Worm (Caenorhabditis elegans) whole organism, L1 larva: ENCODE results near the gene ZK688.1.

Experiments used
- C04F5.9 ChIP-seq: sonication (generic microtip); optimal IDR thresholded peaks from 2 replicates; lab custom pipeline; 2016; ENCODE audit warnings: missing genetic modification characterization, missing compliant biosample characterization
- C16A3.4 ChIP-seq: fragments of 150-350 bp; optimal IDR thresholded peaks from 2 replicates; lab custom pipeline; 2014; ENCODE audit warnings: missing biosample characterization, missing genetic modification characterization
- F16B12.6 ChIP-seq: fragments of 150-350 bp; optimal IDR thresholded peaks from 2 replicates; lab custom pipeline; 2014; ENCODE audit warnings: missing biosample characterization, missing genetic modification characterization
- alr-1 ChIP-seq: fragments of 200-800 bp; sonication (Bioruptor generic); optimal IDR thresholded peaks from 2 replicates; lab custom pipeline; 2018; ENCODE audit warnings: borderline replicate concordance, mild to moderate bottlenecking, missing genetic modification characterization, missing compliant biosample characterization
- ama-1 ChIP-seq: fragments of 150-350 bp; optimal IDR thresholded peaks from 2 replicates; lab custom pipeline; 2014
- blmp-1 ChIP-seq: fragments of 150-350 bp; optimal IDR thresholded peaks from 2 replicates; lab custom pipeline; 2014; ENCODE audit warnings: missing biosample characterization, missing genetic modification characterization
- ceh-8 ChIP-seq: fragments of 200-800 bp; sonication (Bioruptor generic); optimal IDR thresholded peaks from 2 replicates; lab custom pipeline; 2018; ENCODE audit warnings: mild to moderate bottlenecking, missing genetic modification characterization, moderate library complexity, missing compliant biosample characterization
- ceh-82 ChIP-seq, 3 experiments: fragments of 150-350 bp in 1 of 3; sonication (generic microtip) in 2 of 3; optimal IDR thresholded peaks; 2 replicates each; lab custom pipeline; 2014 to 2017; ENCODE audit warnings: missing biosample characterization in 3 of 3, missing genetic modification characterization in 3 of 3
- dpl-1 ChIP-seq, 3 experiments: fragments of 150-350 bp in 2 of 3; sonication (generic microtip) in 1 of 3; optimal IDR thresholded peaks; 2 replicates each; lab custom pipeline; 2014 to 2017; ENCODE audit warnings: missing biosample characterization in 3 of 3, missing genetic modification characterization in 3 of 3, missing genetic modification reagents in 3 of 3
- dsc-1 ChIP-seq: sonication (generic microtip); optimal IDR thresholded peaks from 2 replicates; lab custom pipeline; 2016; ENCODE audit warnings: mild to moderate bottlenecking, missing genetic modification characterization, missing compliant biosample characterization
- efl-1 ChIP-seq, 4 experiments: fragments of 150-350 bp; optimal IDR thresholded peaks in 3 of 4; peaks in 1 of 4; 1 replicate in 1 of 4; 2 replicates in 3 of 4; lab custom pipeline; 2014; ENCODE audit warnings: missing biosample characterization in 2 of 4, missing genetic modification characterization in 2 of 4, missing genetic modification reagents in 2 of 4
- egl-13 ChIP-seq: sonication (generic microtip); optimal IDR thresholded peaks from 2 replicates; lab custom pipeline; 2016; ENCODE audit warnings: missing genotype, missing genetic modification reagents, missing genetic modification characterization, missing compliant biosample characterization
- elt-2 ChIP-seq: sonication (generic microtip); optimal IDR thresholded peaks from 2 replicates; lab custom pipeline; 2016; ENCODE audit warnings: missing genetic modification characterization, mild to moderate bottlenecking, inconsistent platforms, missing compliant biosample characterization, missing genetic modification reagents
- elt-3 ChIP-seq, 6 experiments: fragments of 150-350 bp in 1 of 6; sonication (generic microtip); optimal IDR thresholded peaks; 2 replicates each; lab custom pipeline; 2017 to 2018; ENCODE audit warnings: missing biosample characterization in 6 of 6, missing genetic modification characterization in 6 of 6, inconsistent platforms in 1 of 6
- fkh-8 ChIP-seq: sonication (generic microtip); optimal IDR thresholded peaks from 2 replicates; lab custom pipeline; 2016; ENCODE audit warnings: mild to moderate bottlenecking, missing genetic modification characterization, missing compliant biosample characterization
- isw-1 ChIP-seq: fragments of 200-800 bp; sonication (Bioruptor generic); IDR thresholded peaks from 2 replicates; pipeline ENCODE4 v1.3.6; 2022; ENCODE audit warnings: missing genetic modification characterization, missing compliant biosample characterization
- jun-1 ChIP-seq: fragments of 150-350 bp; optimal IDR thresholded peaks from 2 replicates; lab custom pipeline; 2014; ENCODE audit warnings: missing biosample characterization, missing genetic modification reagents, missing genetic modification characterization
- lin-14 ChIP-seq: fragments of 200-800 bp; sonication (Bioruptor generic); optimal IDR thresholded peaks from 2 replicates; lab custom pipeline; 2018; ENCODE audit warnings: mild to moderate bottlenecking, missing genetic modification characterization, moderate library complexity, missing compliant biosample characterization
- lin-35 ChIP-seq, 2 experiments: fragments of 150-350 bp; optimal IDR thresholded peaks; 2 replicates each; lab custom pipeline; 2014; ENCODE audit warnings: missing biosample characterization in 2 of 2, missing genetic modification characterization in 2 of 2, missing genetic modification reagents in 2 of 2
- lsy-2 ChIP-seq, 2 experiments: fragments of 150-350 bp; optimal IDR thresholded peaks; 2 replicates each; lab custom pipeline; 2014; ENCODE audit warnings: missing biosample characterization in 2 of 2, missing genetic modification characterization in 2 of 2
- mab-9 ChIP-seq: fragments of 200-800 bp; sonication (Bioruptor generic); IDR thresholded peaks from 2 replicates; pipeline ENCODE4 v1.3.6; 2022; ENCODE audit warnings: missing genetic modification reagents, missing genetic modification characterization, missing compliant biosample characterization
- mdl-1 ChIP-seq, 2 experiments: fragments of 150-350 bp; optimal IDR thresholded peaks; 2 replicates each; lab custom pipeline; 2014 to 2017; ENCODE audit warnings: missing biosample characterization in 2 of 2, missing genetic modification characterization in 2 of 2, inconsistent platforms in 1 of 2
- mef-2 ChIP-seq: fragments of 150-350 bp; optimal IDR thresholded peaks from 2 replicates; lab custom pipeline; 2014; ENCODE audit warnings: missing biosample characterization, missing genetic modification characterization
- mep-1 ChIP-seq: fragments of 150-350 bp; optimal IDR thresholded peaks from 2 replicates; lab custom pipeline; 2014; ENCODE audit warnings: missing biosample characterization, missing genetic modification characterization
- nhr-12 ChIP-seq: sonication (generic microtip); optimal IDR thresholded peaks from 2 replicates; lab custom pipeline; 2017; ENCODE audit warnings: missing biosample characterization, missing genetic modification characterization
- nhr-19 ChIP-seq: fragments of 200-800 bp; sonication (Bioruptor generic); conservative IDR thresholded peaks from 2 replicates; pipeline ENCODE4 v1.3.6; 2022; ENCODE audit warnings: missing genetic modification characterization, missing compliant biosample characterization
- nhr-20 ChIP-seq: sonication (generic microtip); optimal IDR thresholded peaks from 2 replicates; lab custom pipeline; 2016; ENCODE audit warnings: mild to moderate bottlenecking, missing genetic modification characterization, missing compliant biosample characterization
- nhr-237 ChIP-seq: fragments of 150-350 bp; optimal IDR thresholded peaks from 2 replicates; lab custom pipeline; 2014; ENCODE audit warnings: missing biosample characterization, missing genetic modification characterization
- nhr-47 ChIP-seq: sonication (generic microtip); optimal IDR thresholded peaks from 2 replicates; lab custom pipeline; 2016; ENCODE audit warnings: mild to moderate bottlenecking, missing genetic modification characterization, moderate library complexity, missing compliant biosample characterization
- nhr-71 ChIP-seq: sonication (generic microtip); optimal IDR thresholded peaks from 2 replicates; lab custom pipeline; 2016; ENCODE audit warnings: mild to moderate bottlenecking, missing genetic modification characterization, moderate library complexity, missing compliant biosample characterization
- nhr-77 ChIP-seq: fragments of 150-350 bp; optimal IDR thresholded peaks from 2 replicates; lab custom pipeline; 2014; ENCODE audit warnings: missing biosample characterization, missing genetic modification characterization
- nhr-85 ChIP-seq: sonication (generic microtip); peaks from one replicate; lab custom pipeline; 2016; ENCODE audit warnings: missing genetic modification characterization, inconsistent platforms, missing compliant biosample characterization
- nhr-90 ChIP-seq: sonication (generic microtip); optimal IDR thresholded peaks from 2 replicates; lab custom pipeline; 2016; ENCODE audit warnings: mild to moderate bottlenecking, missing genetic modification characterization, missing compliant biosample characterization; ENCODE audit not compliant: poor library complexity
- rnt-1 ChIP-seq: sonication (generic microtip); optimal IDR thresholded peaks from 2 replicates; lab custom pipeline; 2016; ENCODE audit warnings: mild to moderate bottlenecking, missing genetic modification characterization, moderate library complexity, missing compliant biosample characterization
- skn-1 ChIP-seq: fragments of 150-350 bp; optimal IDR thresholded peaks from 2 replicates; lab custom pipeline; 2014; ENCODE audit warnings: missing biosample characterization, missing genetic modification characterization
- snpc-4 ChIP-seq: fragments of 150-350 bp; optimal IDR thresholded peaks from 2 replicates; lab custom pipeline; 2014; ENCODE audit warnings: missing biosample characterization, missing genetic modification characterization
- snu-23 ChIP-seq: sonication (generic microtip); optimal IDR thresholded peaks from 2 replicates; lab custom pipeline; 2016; ENCODE audit warnings: missing genetic modification characterization, missing compliant biosample characterization
- swsn-7 ChIP-seq: sonication (generic microtip); optimal IDR thresholded peaks from 2 replicates; lab custom pipeline; 2016; ENCODE audit warnings: missing genetic modification characterization, missing compliant biosample characterization
- tbx-2 ChIP-seq: sonication (generic microtip); optimal IDR thresholded peaks from 2 replicates; lab custom pipeline; 2016; ENCODE audit warnings: missing genetic modification characterization, missing compliant biosample characterization
- tlp-1 ChIP-seq: fragments of 150-350 bp; optimal IDR thresholded peaks from 2 replicates; lab custom pipeline; 2014; ENCODE audit warnings: missing biosample characterization, missing genetic modification characterization
- unc-30 ChIP-seq: sonication (generic microtip); optimal IDR thresholded peaks from 2 replicates; lab custom pipeline; 2017; ENCODE audit warnings: missing biosample characterization, missing genetic modification characterization
- unc-86 ChIP-seq: sonication (generic microtip); optimal IDR thresholded peaks from 2 replicates; lab custom pipeline; 2016; ENCODE audit warnings: missing genetic modification characterization, missing compliant biosample characterization
- xbp-1 ChIP-seq: sonication (generic microtip); optimal IDR thresholded peaks from 2 replicates; lab custom pipeline; 2016; ENCODE audit warnings: missing genetic modification characterization, missing compliant biosample characterization
- zip-4 ChIP-seq: fragments of 200-800 bp; sonication (Bioruptor generic); optimal IDR thresholded peaks from 2 replicates; lab custom pipeline; 2018; ENCODE audit warnings: mild to moderate bottlenecking, missing genetic modification characterization, moderate library complexity, missing compliant biosample characterization
- ztf-11 ChIP-seq, 2 experiments: sonication (generic microtip); optimal IDR thresholded peaks; 2 replicates each; lab custom pipeline; 2016 to 2017; ENCODE audit warnings: missing genetic modification characterization in 2 of 2, missing biosample characterization in 1 of 2, missing compliant biosample characterization in 1 of 2
- ztf-4 ChIP-seq: fragments of 150-350 bp; optimal IDR thresholded peaks from 2 replicates; lab custom pipeline; 2014; ENCODE audit warnings: missing biosample characterization, missing genetic modification characterization

The ZK688.1 gene

DNA sequence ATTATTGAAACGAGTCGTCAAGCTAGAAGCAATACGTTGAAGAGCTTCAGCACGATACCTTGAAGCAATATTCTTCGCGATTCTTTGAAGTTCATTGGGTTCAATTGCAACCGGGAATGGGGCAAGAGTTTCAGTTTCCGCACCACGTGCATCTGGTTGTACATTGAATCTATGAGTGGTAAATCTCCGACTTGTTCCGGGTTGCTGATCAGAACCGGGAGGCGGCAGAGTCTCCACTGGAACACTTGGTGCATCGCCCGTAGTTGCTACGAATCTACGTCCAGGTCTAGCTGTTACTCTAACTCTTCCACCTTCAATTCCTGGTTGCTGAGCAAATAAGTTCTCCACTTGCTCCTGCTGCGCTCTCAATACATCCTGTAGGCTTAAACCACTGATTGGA, 20.3 kb upstream of the ZK688.1 start:
- TF ChIP-seq efl-1 (optimal IDR thresholded peaks at IDR 0.05; lab: Kevin White, UChicago) (no peak), efl-1 (GFP tag; optimal IDR thresholded peaks at IDR 0.05 in 1 of 2; lab: Kevin White, UChicago) (peak in 1 of 2 experiments; percentile 91), zip-4 (no peak), ceh-8 (GFP tag; lab: Kevin White, UChicago) (no peak)

ce11 chrIII:7891573-7892306, 17.6 kb upstream of the ZK688.1 start, which contains the start of the genes ZK688.5 and fahd-1:
ZK688.5 (minus strand) TSS chrIII:7891623.
fahd-1 (plus strand) TSS chrIII:7892256.
- peak; percentile 60 for TF ChIP-seq C16A3.4 (tag; lab: Kevin White, UChicago)
- peak; percentile 71 for TF ChIP-seq rnt-1 (tag; lab: Kevin White, UChicago)
- TF ChIP-seq nhr-90 (tag; lab: Kevin White, UChicago), result peak; percentile 49
- TF ChIP-seq lin-14 (GFP tag; lab: Kevin White, UChicago), result peak; percentile 91
- TF ChIP-seq ama-1, result no peak
- TF ChIP-seq C04F5.9, result no peak
- peak; percentile 43 to 50 (median 49) for TF ChIP-seq dpl-1 (GFP tag; optimal IDR thresholded peaks at IDR 0.05; lab: Kevin White, UChicago)
- no peak for TF ChIP-seq egl-13 (tag; lab: Kevin White, UChicago)
- peak in 2 of 6 experiments; percentile 41 to 48 for TF ChIP-seq elt-3 (tag; optimal IDR thresholded peaks at IDR 0.05; lab: Kevin White, UChicago)
- TF ChIP-seq mdl-1 (tag; optimal IDR thresholded peaks at IDR 0.05; lab: Kevin White, UChicago), result peak in 1 of 2 experiments; percentile 82
- TF ChIP-seq nhr-71 (tag; lab: Kevin White, UChicago), result peak; percentile 83
- no peak for TF ChIP-seq mab-9 (GFP tag; lab: Robert Waterston, UW)
- TF ChIP-seq isw-1 (GFP tag; lab: Robert Waterston, UW), result peak; percentile 35; the same call in 1 of the 2 replicates
- peak; percentile 57 for TF ChIP-seq nhr-19
- no peak for TF ChIP-seq alr-1 (tag; lab: Kevin White, UChicago)
- TF ChIP-seq nhr-20 (tag; lab: Kevin White, UChicago), result peak; percentile 72
- TF ChIP-seq xbp-1 (tag; lab: Kevin White, UChicago), result peak; percentile 55
- peak; percentile 21 for TF ChIP-seq elt-2 (tag; lab: Kevin White, UChicago)
- TF ChIP-seq unc-86 (tag; lab: Kevin White, UChicago), result peak; percentile 34
- TF ChIP-seq dsc-1, result peak; percentile 39
- TF ChIP-seq F16B12.6 (tag; lab: Kevin White, UChicago), result peak; percentile 41
- TF ChIP-seq nhr-12 (tag; lab: Kevin White, UChicago), result no peak
- TF ChIP-seq ceh-8 (GFP tag; lab: Kevin White, UChicago), result peak; percentile 4
- peak; percentile 70 to 71 for TF ChIP-seq lin-35 (GFP tag; optimal IDR thresholded peaks at IDR 0.05; lab: Kevin White, UChicago)
- no peak for TF ChIP-seq mef-2 (tag; lab: Kevin White, UChicago)
- TF ChIP-seq ztf-4 (tag; lab: Kevin White, UChicago), result peak; percentile 34
- TF ChIP-seq tbx-2, result peak; percentile 62
- TF ChIP-seq lsy-2 (tag; optimal IDR thresholded peaks at IDR 0.05; lab: Kevin White, UChicago), result peak; percentile 62 to 77
- peak; percentile 5 to 80 (median 47) for TF ChIP-seq ceh-82 (tag; optimal IDR thresholded peaks at IDR 0.05; lab: Kevin White, UChicago)
- TF ChIP-seq nhr-47 (tag; lab: Kevin White, UChicago), result peak; percentile 70
- peak; percentile 92 for TF ChIP-seq blmp-1 (tag; lab: Kevin White, UChicago)
- TF ChIP-seq ztf-11 (tag; optimal IDR thresholded peaks at IDR 0.05; lab: Kevin White, UChicago), result no peak
- TF ChIP-seq mep-1 (tag; lab: Kevin White, UChicago), result peak; percentile 70
- TF ChIP-seq snpc-4, result peak; percentile 51
- TF ChIP-seq efl-1 (optimal IDR thresholded peaks at IDR 0.05; lab: Kevin White, UChicago), result peak; percentile 72 to 77
- peak; percentile 27 to 94 for TF ChIP-seq efl-1 (GFP tag; optimal IDR thresholded peaks at IDR 0.05 in 1 of 2; lab: Kevin White, UChicago)
- peak; percentile 79 for TF ChIP-seq nhr-85 (tag; lab: Kevin White, UChicago)
- TF ChIP-seq jun-1 (tag; lab: Kevin White, UChicago), result peak; percentile 46
- TF ChIP-seq snu-23, result peak; percentile 81
- TF ChIP-seq unc-30 (tag; lab: Kevin White, UChicago), result no peak
- TF ChIP-seq swsn-7 (tag; lab: Kevin White, UChicago), result peak; percentile 76
- peak; percentile 54 for TF ChIP-seq fkh-8 (tag; lab: Kevin White, UChicago)
- no peak for TF ChIP-seq tlp-1 (tag; lab: Kevin White, UChicago)
- TF ChIP-seq skn-1 (tag; lab: Kevin White, UChicago), result peak; percentile 76
- TF ChIP-seq nhr-237 (tag; lab: Kevin White, UChicago), result peak; percentile 10
- TF ChIP-seq nhr-77 (tag; lab: Kevin White, UChicago), result peak; percentile 49
- TF ChIP-seq, all 84 proteins: peak for 35
